Fruit fly (Drosophila melanogaster): ENCODE measurements around the gene CG17109.
A peak's percentile ranks its signal among the peaks of the same experiment; 100 is the strongest.

Gene CG17109

dm6 chr3R:23133301-23133828, 37.9 kb downstream of the CG17109 start:
- TF ChIP-seq Pif1A (GFP tag; optimal IDR thresholded peaks at IDR 0.05) (no peak), Snoo (tag; optimal IDR thresholded peaks at IDR 0.05) (peak; percentile 2)

DNA sequence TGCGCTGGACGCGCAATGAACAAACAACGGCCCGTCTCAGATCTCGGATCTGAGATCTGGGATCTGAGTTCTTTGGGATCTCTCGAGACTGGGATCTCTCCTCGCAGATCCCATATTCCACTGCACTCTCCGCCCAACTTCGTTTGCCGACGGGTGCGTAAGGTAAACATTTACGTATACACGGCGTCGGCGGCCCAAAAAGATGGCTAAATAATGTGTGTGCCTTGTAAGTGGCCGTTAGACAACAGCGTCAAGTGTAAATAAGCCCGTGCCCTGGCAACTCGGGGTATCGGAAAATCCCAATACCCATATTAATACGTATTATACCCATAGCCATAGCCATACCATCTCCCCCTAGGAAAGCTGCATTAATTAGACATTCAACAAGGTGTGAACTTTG, 39.2 kb downstream of the CG17109 start:
- no peak for TF ChIP-seq CG4496 (GFP tag; IDR thresholded peaks at IDR 0.05)
- TF ChIP-seq CG15710 (tag; optimal IDR thresholded peaks at IDR 0.05): no peak
- no peak for TF ChIP-seq Pif1A (GFP tag; optimal IDR thresholded peaks at IDR 0.05)

DNA sequence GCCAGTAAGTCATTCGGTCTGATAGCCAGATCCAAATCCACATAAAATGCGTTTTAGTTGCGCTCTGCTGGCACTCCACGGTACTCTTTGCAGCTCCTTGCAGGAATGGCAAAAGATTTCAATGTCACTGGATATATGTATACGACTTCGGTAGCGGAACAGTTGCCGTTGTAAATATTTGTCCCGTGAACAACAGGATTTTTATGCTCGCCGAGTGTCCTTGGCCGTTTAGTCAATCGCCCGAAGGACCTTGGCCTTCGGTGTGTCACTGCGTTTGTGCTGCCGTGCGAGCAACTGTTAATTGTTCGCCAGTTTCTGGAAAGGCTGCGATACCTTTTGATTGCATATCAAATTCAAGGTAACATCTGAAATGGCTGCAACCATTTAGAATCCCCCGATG, 42.9 kb downstream of the CG17109 start:
- TF ChIP-seq CG14655 (GFP tag; optimal IDR thresholded peaks at IDR 0.05) (no peak), fd96Ca (GFP tag; IDR thresholded peaks at IDR 0.05) (no peak), CG9948 (tag; optimal IDR thresholded peaks at IDR 0.05) (no peak), Pif1B (GFP tag; optimal IDR thresholded peaks at IDR 0.05) (no peak), CG13204 (GFP tag; optimal IDR thresholded peaks at IDR 0.05) (no peak), CG8301 (tag; optimal IDR thresholded peaks at IDR 0.05) (no peak), D1 (tag; optimal IDR thresholded peaks at IDR 0.05) (no peak), CG32121 (GFP tag; IDR thresholded peaks at IDR 0.05) (no peak), CG4496 (GFP tag; IDR thresholded peaks at IDR 0.05) (no peak), CG15710 (tag; optimal IDR thresholded peaks at IDR 0.05) (no peak)

- TF ChIP-seq CG12605 (GFP tag; IDR thresholded peaks at IDR 0.05): no peak
- no peak for TF ChIP-seq gl (tag; optimal IDR thresholded peaks at IDR 0.05)
- no peak for TF ChIP-seq CG13204 (GFP tag; optimal IDR thresholded peaks at IDR 0.05)
- no peak for TF ChIP-seq CG32121 (GFP tag; IDR thresholded peaks at IDR 0.05)
- no peak for TF ChIP-seq CG4496 (GFP tag; IDR thresholded peaks at IDR 0.05)
- TF ChIP-seq CG17806 (tag; optimal IDR thresholded peaks at IDR 0.05): no peak
- TF ChIP-seq CG15710 (tag; optimal IDR thresholded peaks at IDR 0.05): no peak
- no peak for TF ChIP-seq EcR (GFP tag; optimal IDR thresholded peaks at IDR 0.05)
- TF ChIP-seq D1 (tag; optimal IDR thresholded peaks at IDR 0.05): no peak
Observed at dm6 chr3R:23138992-23139633, 43.6 kb downstream of the CG17109 start.

DNA sequence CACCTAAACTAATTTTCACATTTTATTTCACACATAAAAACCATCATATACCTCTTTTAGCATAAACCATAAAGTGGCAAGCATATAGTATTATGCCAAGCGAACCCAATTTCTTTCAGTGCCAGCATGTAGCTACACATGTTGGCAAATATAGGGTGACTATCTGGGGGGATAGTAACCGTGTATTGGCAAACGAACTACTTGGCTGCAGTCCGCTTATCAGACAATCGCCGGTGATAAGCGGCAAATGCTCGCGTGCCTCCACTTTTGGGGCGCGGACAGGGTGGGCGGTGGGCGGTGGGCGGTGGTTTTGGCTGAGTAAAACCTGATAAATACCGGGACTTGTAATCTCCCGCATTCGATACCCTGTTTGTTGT, 44.1 kb downstream of the CG17109 start:
- TF ChIP-seq EcR (GFP tag; optimal IDR thresholded peaks at IDR 0.05) (no peak), CG4496 (GFP tag; IDR thresholded peaks at IDR 0.05) (peak; percentile 27; the same call in 1 of the 3 replicates)

- TF ChIP-seq Ets98B (GFP tag; IDR thresholded peaks at IDR 0.05): no peak
Observed at dm6 chr3R:23140280-23140679, 44.8 kb downstream of the CG17109 start.

DNA sequence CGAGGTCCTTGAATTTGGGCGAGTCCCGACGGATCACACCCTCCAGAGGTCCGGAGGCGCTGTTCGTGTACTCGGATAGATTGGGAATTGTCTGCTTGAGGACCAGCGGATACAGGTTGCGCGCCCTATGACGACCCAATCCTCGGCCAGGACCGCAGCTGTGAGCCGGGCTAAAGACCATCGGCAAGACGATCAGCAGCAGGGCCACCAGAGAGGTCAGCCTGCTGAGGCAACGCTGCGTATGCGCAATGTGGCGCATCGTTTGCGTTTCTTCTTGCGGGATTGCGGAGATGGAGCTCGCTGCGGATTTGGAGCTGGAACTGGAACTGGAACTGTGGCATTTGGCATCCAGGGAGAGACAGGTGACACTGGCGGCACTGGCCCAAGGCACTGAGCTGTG, 45.6 kb downstream of the CG17109 start:
- TF ChIP-seq CG4496 (GFP tag; IDR thresholded peaks at IDR 0.05): no peak
- no peak for TF ChIP-seq CG32121 (GFP tag; IDR thresholded peaks at IDR 0.05)
- no peak for TF ChIP-seq CG9948 (tag; optimal IDR thresholded peaks at IDR 0.05)
- TF ChIP-seq EcR (GFP tag; optimal IDR thresholded peaks at IDR 0.05): no peak
- no peak for TF ChIP-seq gl (tag; optimal IDR thresholded peaks at IDR 0.05)
- TF ChIP-seq CG10348 (GFP tag; IDR thresholded peaks at IDR 0.05): no peak
- TF ChIP-seq Pif1B (GFP tag; optimal IDR thresholded peaks at IDR 0.05): no peak
- no peak for TF ChIP-seq CG34367 (tag; optimal IDR thresholded peaks at IDR 0.05)
- no peak for TF ChIP-seq fd96Ca (GFP tag; IDR thresholded peaks at IDR 0.05)
- no peak for TF ChIP-seq rn (GFP tag; IDR thresholded peaks at IDR 0.05)
- TF ChIP-seq Ets98B (GFP tag; IDR thresholded peaks at IDR 0.05): no peak
- no peak for TF ChIP-seq CG12605 (GFP tag; IDR thresholded peaks at IDR 0.05)
- no peak for TF ChIP-seq CG8159 (tag; optimal IDR thresholded peaks at IDR 0.05)
- TF ChIP-seq Snoo (tag; optimal IDR thresholded peaks at IDR 0.05): no peak
- TF ChIP-seq Pif1A (GFP tag; optimal IDR thresholded peaks at IDR 0.05): no peak
- no peak for TF ChIP-seq CG13204 (GFP tag; optimal IDR thresholded peaks at IDR 0.05)
- TF ChIP-seq CG17806 (tag; optimal IDR thresholded peaks at IDR 0.05): no peak
- no peak for TF ChIP-seq D1 (tag; optimal IDR thresholded peaks at IDR 0.05)
- TF ChIP-seq CG15710 (tag; optimal IDR thresholded peaks at IDR 0.05): no peak
- TF ChIP-seq CG8301 (tag; optimal IDR thresholded peaks at IDR 0.05): no peak

DNA sequence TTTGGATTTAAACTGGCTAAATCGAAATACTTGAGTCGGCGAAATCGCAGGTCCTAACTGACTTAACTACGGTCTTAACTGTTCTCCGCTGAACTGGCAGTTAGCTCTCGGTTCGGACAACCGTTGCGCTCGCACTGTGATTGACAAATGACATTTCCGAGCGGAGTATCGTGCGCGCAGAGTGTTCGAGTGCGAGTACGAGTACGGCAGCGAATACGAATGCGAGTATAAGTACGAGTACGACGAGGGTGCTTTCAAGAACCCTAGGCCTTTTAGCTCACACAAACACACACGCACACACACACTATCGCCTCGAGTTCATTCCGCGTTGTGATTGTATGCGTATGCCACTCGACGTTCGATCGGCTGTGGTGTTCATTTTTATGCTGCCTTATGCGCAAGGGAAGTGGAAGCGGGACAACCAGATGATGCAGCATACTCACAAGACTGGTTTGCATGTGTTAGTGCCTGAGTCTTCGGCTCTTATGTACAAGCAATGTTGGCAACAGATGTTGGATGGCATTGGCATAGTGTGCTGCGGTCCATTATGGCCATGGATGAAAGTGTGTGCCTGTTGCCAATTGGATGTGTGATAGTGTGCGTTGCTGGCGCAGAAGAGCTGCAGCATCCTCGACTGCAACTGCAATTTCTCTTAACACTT, 46.3 kb downstream of the CG17109 start, which contains the start of gene hh:
hh (minus strand) TSS at position 229 of the 661 bp plus-strand sequence.
- TF ChIP-seq CG4496 (GFP tag; IDR thresholded peaks at IDR 0.05) (0 out of 3 replicates have a peak, but pooled peaks have one; percentile 49), EcR (GFP tag; optimal IDR thresholded peaks at IDR 0.05) (no peak), CG9948 (tag; optimal IDR thresholded peaks at IDR 0.05) (no peak), CG8159 (tag; optimal IDR thresholded peaks at IDR 0.05) (no peak)
